Worm (Caenorhabditis elegans) whole organism, L1 larva: ENCODE data around the gene txt-2.
A peak's percentile ranks its signal among the peaks of the same experiment; 100 is the strongest.

Source experiments
- C04F5.9 ChIP-seq: sonication (generic microtip); optimal IDR thresholded peaks from 2 replicates; lab custom pipeline; 2016; ENCODE audit warnings: missing genetic modification characterization, missing compliant biosample characterization
- C34B4.2 ChIP-seq: sonication (generic microtip); optimal IDR thresholded peaks from 2 replicates; lab custom pipeline; 2017; ENCODE audit warnings: mild to moderate bottlenecking, missing genetic modification characterization, missing compliant biosample characterization
- alr-1 ChIP-seq: fragments of 200-800 bp; sonication (Bioruptor generic); optimal IDR thresholded peaks from 2 replicates; lab custom pipeline; 2018; ENCODE audit warnings: borderline replicate concordance, mild to moderate bottlenecking, missing genetic modification characterization, missing compliant biosample characterization
- aly-2 ChIP-seq: fragments of 150-350 bp; optimal IDR thresholded peaks from 2 replicates; lab custom pipeline; 2014; ENCODE audit warnings: missing biosample characterization, missing genetic modification characterization
- ama-1 ChIP-seq: fragments of 150-350 bp; optimal IDR thresholded peaks from 2 replicates; lab custom pipeline; 2014
- ceh-82 ChIP-seq, 3 experiments: fragments of 150-350 bp in 1 of 3; sonication (generic microtip) in 2 of 3; optimal IDR thresholded peaks; 2 replicates each; lab custom pipeline; 2014 to 2017; ENCODE audit warnings: missing biosample characterization in 3 of 3, missing genetic modification characterization in 3 of 3
- ceh-88 ChIP-seq: fragments of 200-800 bp; sonication (Bioruptor generic); IDR thresholded peaks from 2 replicates; pipeline ENCODE4 v1.3.6; 2022; ENCODE audit warnings: missing genetic modification characterization, missing compliant biosample characterization
- ceh-90 ChIP-seq: sonication (generic microtip); optimal IDR thresholded peaks from 2 replicates; lab custom pipeline; 2016; ENCODE audit warnings: missing genetic modification characterization, missing compliant biosample characterization
- dsc-1 ChIP-seq: sonication (generic microtip); optimal IDR thresholded peaks from 2 replicates; lab custom pipeline; 2016; ENCODE audit warnings: mild to moderate bottlenecking, missing genetic modification characterization, missing compliant biosample characterization
- efl-1 ChIP-seq, 4 experiments: fragments of 150-350 bp; optimal IDR thresholded peaks in 3 of 4; peaks in 1 of 4; 1 replicate in 1 of 4; 2 replicates in 3 of 4; lab custom pipeline; 2014; ENCODE audit warnings: missing biosample characterization in 2 of 4, missing genetic modification characterization in 2 of 4, missing genetic modification reagents in 2 of 4
- ets-5 ChIP-seq: fragments of 200-800 bp; sonication (Bioruptor generic); IDR thresholded peaks from 2 replicates; pipeline ENCODE4 v1.3.6; 2022; ENCODE audit warnings: missing genetic modification characterization, missing compliant biosample characterization
- fkh-10 ChIP-seq: sonication (generic microtip); optimal IDR thresholded peaks from 2 replicates; lab custom pipeline; 2017; ENCODE audit warnings: missing biosample characterization, missing genetic modification reagents, missing genetic modification characterization
- fkh-8 ChIP-seq: sonication (generic microtip); optimal IDR thresholded peaks from 2 replicates; lab custom pipeline; 2016; ENCODE audit warnings: mild to moderate bottlenecking, missing genetic modification characterization, missing compliant biosample characterization
- irx-1 ChIP-seq: sonication (generic microtip); optimal IDR thresholded peaks from 2 replicates; lab custom pipeline; 2016; ENCODE audit warnings: missing genetic modification characterization, missing compliant biosample characterization
- lin-13 ChIP-seq: fragments of 150-350 bp; optimal IDR thresholded peaks from 2 replicates; lab custom pipeline; 2014; ENCODE audit warnings: missing biosample characterization, missing genetic modification reagents, missing genetic modification characterization
- lin-15B ChIP-seq: fragments of 150-350 bp; sonication (generic microtip); optimal IDR thresholded peaks from 3 replicates; lab custom pipeline; 2014; ENCODE audit warnings: missing biosample characterization, missing genetic modification characterization
- lin-35 ChIP-seq, 2 experiments: fragments of 150-350 bp; optimal IDR thresholded peaks; 2 replicates each; lab custom pipeline; 2014; ENCODE audit warnings: missing biosample characterization in 2 of 2, missing genetic modification characterization in 2 of 2, missing genetic modification reagents in 2 of 2
- lin-39 ChIP-seq: fragments of 150-350 bp; optimal IDR thresholded peaks from 2 replicates; lab custom pipeline; 2014; ENCODE audit warnings: missing biosample characterization, missing genetic modification reagents, missing genetic modification characterization
- lsy-2 ChIP-seq, 2 experiments: fragments of 150-350 bp; optimal IDR thresholded peaks; 2 replicates each; lab custom pipeline; 2014; ENCODE audit warnings: missing biosample characterization in 2 of 2, missing genetic modification characterization in 2 of 2
- mdl-1 ChIP-seq, 2 experiments: fragments of 150-350 bp; optimal IDR thresholded peaks; 2 replicates each; lab custom pipeline; 2014 to 2017; ENCODE audit warnings: missing biosample characterization in 2 of 2, missing genetic modification characterization in 2 of 2, inconsistent platforms in 1 of 2
- mep-1 ChIP-seq: fragments of 150-350 bp; optimal IDR thresholded peaks from 2 replicates; lab custom pipeline; 2014; ENCODE audit warnings: missing biosample characterization, missing genetic modification characterization
- nhr-20 ChIP-seq: sonication (generic microtip); optimal IDR thresholded peaks from 2 replicates; lab custom pipeline; 2016; ENCODE audit warnings: mild to moderate bottlenecking, missing genetic modification characterization, missing compliant biosample characterization
- nhr-47 ChIP-seq: sonication (generic microtip); optimal IDR thresholded peaks from 2 replicates; lab custom pipeline; 2016; ENCODE audit warnings: mild to moderate bottlenecking, missing genetic modification characterization, moderate library complexity, missing compliant biosample characterization
- nhr-71 ChIP-seq: sonication (generic microtip); optimal IDR thresholded peaks from 2 replicates; lab custom pipeline; 2016; ENCODE audit warnings: mild to moderate bottlenecking, missing genetic modification characterization, moderate library complexity, missing compliant biosample characterization
- nhr-85 ChIP-seq: sonication (generic microtip); peaks from one replicate; lab custom pipeline; 2016; ENCODE audit warnings: missing genetic modification characterization, inconsistent platforms, missing compliant biosample characterization
- nhr-90 ChIP-seq: sonication (generic microtip); optimal IDR thresholded peaks from 2 replicates; lab custom pipeline; 2016; ENCODE audit warnings: mild to moderate bottlenecking, missing genetic modification characterization, missing compliant biosample characterization; ENCODE audit not compliant: poor library complexity
- skn-1 ChIP-seq: fragments of 150-350 bp; optimal IDR thresholded peaks from 2 replicates; lab custom pipeline; 2014; ENCODE audit warnings: missing biosample characterization, missing genetic modification characterization
- snu-23 ChIP-seq: sonication (generic microtip); optimal IDR thresholded peaks from 2 replicates; lab custom pipeline; 2016; ENCODE audit warnings: missing genetic modification characterization, missing compliant biosample characterization
- swsn-7 ChIP-seq: sonication (generic microtip); optimal IDR thresholded peaks from 2 replicates; lab custom pipeline; 2016; ENCODE audit warnings: missing genetic modification characterization, missing compliant biosample characterization
- tbx-2 ChIP-seq: sonication (generic microtip); optimal IDR thresholded peaks from 2 replicates; lab custom pipeline; 2016; ENCODE audit warnings: missing genetic modification characterization, missing compliant biosample characterization
- unc-62 ChIP-seq: fragments of 150-350 bp; optimal IDR thresholded peaks from 2 replicates; lab custom pipeline; 2014; ENCODE audit warnings: missing biosample characterization, missing genetic modification reagents, missing genetic modification characterization
- unc-98 ChIP-seq: fragments of 200-800 bp; sonication (Bioruptor generic); IDR thresholded peaks from 2 replicates; pipeline ENCODE4 v1.3.6; 2022; ENCODE audit warnings: missing genetic modification characterization, missing compliant biosample characterization
- vab-15 ChIP-seq: sonication (generic microtip); optimal IDR thresholded peaks from 2 replicates; lab custom pipeline; 2017; ENCODE audit warnings: missing genotype, mild to moderate bottlenecking, missing genetic modification characterization, missing compliant biosample characterization
- xbp-1 ChIP-seq: sonication (generic microtip); optimal IDR thresholded peaks from 2 replicates; lab custom pipeline; 2016; ENCODE audit warnings: missing genetic modification characterization, missing compliant biosample characterization
- zip-4 ChIP-seq: fragments of 200-800 bp; sonication (Bioruptor generic); optimal IDR thresholded peaks from 2 replicates; lab custom pipeline; 2018; ENCODE audit warnings: mild to moderate bottlenecking, missing genetic modification characterization, moderate library complexity, missing compliant biosample characterization
- ztf-4 ChIP-seq: fragments of 150-350 bp; optimal IDR thresholded peaks from 2 replicates; lab custom pipeline; 2014; ENCODE audit warnings: missing biosample characterization, missing genetic modification characterization

The txt-2 gene

ce11 chrV:203855-204432 is 36.4 kb downstream of the txt-2 start, which contains the start of gene lec-12:
Gene lec-12, plus strand, starts transcription at chrV:204382.
- TF ChIP-seq lin-13 (GFP tag; lab: Kevin White, UChicago): no peak
- no peak for TF ChIP-seq mdl-1 (tag; optimal IDR thresholded peaks at IDR 0.05; lab: Kevin White, UChicago)
- TF ChIP-seq ceh-88 (GFP tag; lab: Robert Waterston, UW): no peak
- TF ChIP-seq snu-23: peak; percentile 21
- no peak for TF ChIP-seq ceh-90
- peak; percentile 24 for TF ChIP-seq nhr-20 (tag; lab: Kevin White, UChicago)
- TF ChIP-seq C34B4.2 (tag; lab: Kevin White, UChicago): no peak
- TF ChIP-seq zip-4 (GFP tag; lab: Kevin White, UChicago): no peak
- peak; percentile 16 for TF ChIP-seq nhr-47
- no peak for TF ChIP-seq ama-1 (lab: Kevin White, UChicago)
- no peak for TF ChIP-seq efl-1 (optimal IDR thresholded peaks at IDR 0.05; lab: Kevin White, UChicago)
- peak in 1 of 2 experiments; percentile 8 for TF ChIP-seq efl-1 (GFP tag; optimal IDR thresholded peaks at IDR 0.05 in 1 of 2; lab: Kevin White, UChicago)
- TF ChIP-seq unc-62 (GFP tag; lab: Kevin White, UChicago): no peak
- no peak for TF ChIP-seq lin-39
- peak; percentile 15 for TF ChIP-seq mep-1 (tag; lab: Kevin White, UChicago)
- TF ChIP-seq lsy-2 (tag; optimal IDR thresholded peaks at IDR 0.05; lab: Kevin White, UChicago): peak in 1 of 2 experiments; percentile 10
- TF ChIP-seq swsn-7 (tag; lab: Kevin White, UChicago): no peak
- TF ChIP-seq C04F5.9 (tag; lab: Kevin White, UChicago): no peak
- peak; percentile 14 for TF ChIP-seq irx-1 (tag; lab: Kevin White, UChicago)
- TF ChIP-seq fkh-10 (GFP tag; lab: Kevin White, UChicago): no peak
- TF ChIP-seq skn-1 (tag; lab: Kevin White, UChicago): peak; percentile 11
- TF ChIP-seq ceh-82 (tag; optimal IDR thresholded peaks at IDR 0.05; lab: Kevin White, UChicago): no peak
- TF ChIP-seq vab-15 (tag; lab: Kevin White, UChicago): no peak
- TF ChIP-seq tbx-2 (tag; lab: Kevin White, UChicago): no peak
- peak; percentile 25 for TF ChIP-seq nhr-71 (tag; lab: Kevin White, UChicago)
- no peak for TF ChIP-seq aly-2 (tag; lab: Kevin White, UChicago)
- no peak for TF ChIP-seq lin-15B (tag; lab: Kevin White, UChicago)
- no peak for TF ChIP-seq xbp-1 (tag; lab: Kevin White, UChicago)
- no peak for TF ChIP-seq ets-5 (GFP tag; lab: Robert Waterston, UW)
- TF ChIP-seq fkh-8 (tag; lab: Kevin White, UChicago): peak; percentile 8
- no peak for TF ChIP-seq lin-35 (GFP tag; optimal IDR thresholded peaks at IDR 0.05; lab: Kevin White, UChicago)

DNA sequence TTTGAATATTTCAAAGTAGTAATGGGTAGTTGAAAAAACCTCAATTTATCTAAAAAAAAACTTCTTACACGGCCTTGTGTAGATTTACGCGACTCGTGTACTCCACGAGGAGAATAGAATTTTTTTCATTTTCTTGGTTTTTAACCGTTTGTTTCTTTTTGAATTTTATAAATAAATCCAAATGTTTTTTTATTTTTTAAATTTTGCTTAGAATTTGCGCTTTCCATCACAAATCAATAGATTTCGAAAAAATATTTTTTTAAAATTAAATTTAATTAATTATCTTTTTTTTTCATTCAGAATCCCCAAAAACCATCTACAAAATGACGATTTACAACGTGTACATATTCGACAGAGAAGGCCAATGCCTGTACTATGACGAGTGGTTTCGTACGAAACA is 39.0 kb downstream of the txt-2 start, which contains the start of gene trpp-1:
Gene trpp-1 (plus strand): TSS at position 301 of the 400 bp plus-strand sequence.
- no peak for TF ChIP-seq nhr-90
- peak; percentile 20 for TF ChIP-seq nhr-85

- TF ChIP-seq unc-98 (GFP tag; lab: Robert Waterston, UW): no peak
- TF ChIP-seq dsc-1 (tag; lab: Kevin White, UChicago): no peak
- TF ChIP-seq, all 84 proteins: peak for 0
Observed at ce11 chrV:194760-195159, 45.5 kb downstream of the txt-2 start.

DNA sequence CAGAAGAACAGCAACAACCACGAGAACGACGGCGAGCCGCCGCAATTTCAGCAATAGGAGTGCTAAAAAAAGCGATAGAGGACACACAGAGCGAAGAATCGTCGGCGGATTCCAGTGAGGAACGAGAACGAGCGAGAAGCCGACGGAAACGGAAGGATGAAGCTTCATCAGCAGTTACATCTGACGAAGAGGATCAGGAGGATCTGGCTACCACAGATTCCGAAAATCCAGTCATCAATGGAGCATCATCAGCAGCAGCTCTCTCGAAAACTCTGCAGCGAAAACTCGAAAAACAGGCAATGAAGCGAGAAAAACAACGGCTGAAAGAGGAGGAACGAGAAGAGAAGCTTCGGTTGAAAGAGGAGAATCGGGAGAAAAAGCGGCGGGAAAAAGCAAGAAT is 50.9 kb downstream of the txt-2 start:
- no peak for TF ChIP-seq alr-1 (tag; lab: Kevin White, UChicago)
- no peak for TF ChIP-seq ztf-4 (tag; lab: Kevin White, UChicago)
- TF ChIP-seq fkh-10 (GFP tag; lab: Kevin White, UChicago): no peak
- TF ChIP-seq efl-1 (optimal IDR thresholded peaks at IDR 0.05; lab: Kevin White, UChicago): no peak
- TF ChIP-seq efl-1 (GFP tag; optimal IDR thresholded peaks at IDR 0.05 in 1 of 2; lab: Kevin White, UChicago): peak in 1 of 2 experiments; percentile 52
